Worm (Caenorhabditis elegans): Measurements from ENCODE around the gene ZK185.2.
A peak's percentile ranks its signal among the peaks of the same experiment; 100 is the strongest.

The ZK185.2 gene

DNA sequence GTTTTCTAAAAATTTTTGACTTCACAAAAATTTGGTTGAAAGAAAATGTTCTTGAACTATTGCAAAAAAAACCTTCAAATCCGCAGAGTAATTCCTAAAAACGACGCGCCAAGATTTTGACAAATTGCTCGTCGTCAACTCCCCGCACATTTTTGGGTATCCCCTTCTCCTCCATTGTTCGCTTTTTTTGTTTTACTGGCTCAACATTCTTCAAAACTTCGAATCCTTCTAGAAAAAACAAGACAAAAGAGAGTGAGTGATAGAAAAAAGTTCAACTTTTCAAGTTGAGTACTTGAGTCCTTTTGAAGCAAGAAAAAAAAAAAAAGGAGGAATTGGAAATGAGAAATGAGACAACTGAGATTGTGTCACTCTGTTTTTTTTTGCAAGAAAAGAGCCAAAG, 40.5 kb downstream of the ZK185.2 start:
- TF ChIP-seq gmeb-2 (tag; optimal IDR thresholded peaks at IDR 0.05) (no peak), lim-6 (tag; optimal IDR thresholded peaks at IDR 0.05) (no peak), ztf-16 (tag; optimal IDR thresholded peaks at IDR 0.05) (no peak), C08G9.2 (tag; optimal IDR thresholded peaks at IDR 0.05) (no peak), Y22D7AL.16 (tag; optimal IDR thresholded peaks at IDR 0.05) (no peak), hlh-13 (GFP tag; optimal IDR thresholded peaks at IDR 0.05) (no peak), tbx-2 (tag; optimal IDR thresholded peaks at IDR 0.05) (no peak), sox-4 (tag; optimal IDR thresholded peaks at IDR 0.05) (no peak), fkh-10 (GFP tag; optimal IDR thresholded peaks at IDR 0.05) (no peak), ceh-22 (tag; optimal IDR thresholded peaks at IDR 0.05) (no peak), T23F11.4 (GFP tag; optimal IDR thresholded peaks at IDR 0.05) (no peak), K09A11.1 (tag; optimal IDR thresholded peaks at IDR 0.05; ENCODE audit: insufficient read depth) (no peak), ceh-34 (tag; optimal IDR thresholded peaks at IDR 0.05) (no peak), madf-2 (tag; optimal IDR thresholded peaks at IDR 0.05) (no peak)

DNA sequence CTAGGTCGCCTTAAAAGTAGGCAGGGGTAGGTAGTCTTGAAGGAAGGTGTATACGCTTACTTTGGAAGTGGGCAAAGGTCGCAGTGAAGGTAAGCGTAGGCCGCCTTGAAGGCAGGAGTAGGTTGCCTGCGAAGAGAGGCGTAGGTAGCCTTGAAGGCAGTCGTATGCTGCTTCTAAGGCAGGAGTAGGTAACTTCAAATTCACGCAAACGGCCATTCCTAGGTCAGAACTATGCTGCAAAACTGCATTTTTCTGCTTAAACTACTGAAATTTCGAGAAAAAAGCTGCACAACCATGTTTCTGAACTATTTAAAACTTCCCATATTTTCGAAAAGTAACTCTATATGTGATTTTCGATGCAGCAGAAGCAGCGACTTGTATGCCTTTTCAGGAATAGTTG, 43.1 kb downstream of the ZK185.2 start:
- TF ChIP-seq ceh-14 (tag; optimal IDR thresholded peaks at IDR 0.05) (no peak), nhr-232 (tag; optimal IDR thresholded peaks at IDR 0.05) (no peak)

DNA sequence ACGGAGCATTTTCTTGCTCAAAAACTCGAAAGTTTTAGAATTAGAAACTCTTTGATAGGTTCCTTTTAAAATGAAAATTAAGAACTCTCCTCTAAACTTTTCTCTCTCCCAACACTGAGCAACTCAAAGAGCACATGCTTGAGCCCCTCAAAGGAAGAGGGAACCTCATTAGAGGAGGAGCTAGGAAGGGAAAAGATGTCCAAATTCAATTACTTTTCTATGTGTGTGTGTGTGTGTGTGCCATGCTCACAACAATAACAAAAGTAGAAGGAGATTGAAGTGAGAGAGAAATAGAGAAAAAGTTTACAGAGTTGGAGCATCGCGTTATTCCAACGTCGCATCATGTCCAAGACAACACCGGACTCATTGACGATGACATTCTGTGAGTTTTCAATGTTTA, 49.6 kb downstream of the ZK185.2 start:
- TF ChIP-seq sox-4 (tag; optimal IDR thresholded peaks at IDR 0.05): no peak
- no peak for TF ChIP-seq ceh-24 (tag; optimal IDR thresholded peaks at IDR 0.05)
- TF ChIP-seq ceh-6 (GFP tag; optimal IDR thresholded peaks at IDR 0.05): no peak
- no peak for TF ChIP-seq unc-3 (GFP tag; conservative IDR thresholded peaks at IDR 0.05)
- TF ChIP-seq unc-3 (tag; optimal IDR thresholded peaks at IDR 0.05): no peak
- TF ChIP-seq zip-5 (tag; optimal IDR thresholded peaks at IDR 0.05): no peak
- no peak for TF ChIP-seq sdc-2 (tag; optimal IDR thresholded peaks at IDR 0.05)
- no peak for TF ChIP-seq eyg-1 (tag; optimal IDR thresholded peaks at IDR 0.05)
- TF ChIP-seq fkh-10 (GFP tag; optimal IDR thresholded peaks at IDR 0.05): peak; percentile 62
- TF ChIP-seq T23F11.4 (GFP tag; optimal IDR thresholded peaks at IDR 0.05): no peak
- TF ChIP-seq ceh-31 (tag; optimal IDR thresholded peaks at IDR 0.05): peak; percentile 70
- no peak for TF ChIP-seq che-1 (tag; optimal IDR thresholded peaks at IDR 0.05)
- no peak for TF ChIP-seq lin-11 (tag; optimal IDR thresholded peaks at IDR 0.05)
- no peak for TF ChIP-seq K09A11.1 (tag; optimal IDR thresholded peaks at IDR 0.05; ENCODE audit: insufficient read depth)
- no peak for TF ChIP-seq unc-55 (GFP tag; optimal IDR thresholded peaks at IDR 0.05)
- TF ChIP-seq nfya-1 (tag; optimal IDR thresholded peaks at IDR 0.05): peak; percentile 17
- TF ChIP-seq rnt-1 (tag; optimal IDR thresholded peaks at IDR 0.05): no peak
- no peak for TF ChIP-seq nhr-232 (tag; optimal IDR thresholded peaks at IDR 0.05)
- no peak for TF ChIP-seq pag-3 (tag; optimal IDR thresholded peaks at IDR 0.05; ENCODE audit: borderline replicate concordance)
- no peak for TF ChIP-seq elt-2 (tag; optimal IDR thresholded peaks at IDR 0.05)
- TF ChIP-seq tbx-7 (tag; optimal IDR thresholded peaks at IDR 0.05): no peak
- no peak for TF ChIP-seq ets-4 (tag; optimal IDR thresholded peaks at IDR 0.05)
- TF ChIP-seq ttx-3 (tag; optimal IDR thresholded peaks at IDR 0.05): no peak
- TF ChIP-seq unc-42 (tag; optimal IDR thresholded peaks at IDR 0.05): peak; percentile 100
- TF ChIP-seq sox-2 (GFP tag; IDR thresholded peaks at IDR 0.05): no peak
- no peak for TF ChIP-seq pha-2 (tag; optimal IDR thresholded peaks at IDR 0.05)
- TF ChIP-seq mec-3 (tag; optimal IDR thresholded peaks at IDR 0.05; ENCODE audit: borderline replicate concordance): no peak
- TF ChIP-seq ceh-9 (tag; optimal IDR thresholded peaks at IDR 0.05): no peak
- TF ChIP-seq madf-2 (tag; optimal IDR thresholded peaks at IDR 0.05): no peak
- TF ChIP-seq pqm-1 (tag; optimal IDR thresholded peaks at IDR 0.05): no peak
- TF ChIP-seq elt-4 (tag; optimal IDR thresholded peaks at IDR 0.05): no peak
- no peak for TF ChIP-seq ceh-34 (tag; optimal IDR thresholded peaks at IDR 0.05)
- no peak for TF ChIP-seq pros-1 (tag; optimal IDR thresholded peaks at IDR 0.05)
- no peak for TF ChIP-seq lim-6 (tag; optimal IDR thresholded peaks at IDR 0.05)
- TF ChIP-seq pax-1 (tag; optimal IDR thresholded peaks at IDR 0.05): no peak
- TF ChIP-seq hlh-30 (tag; optimal IDR thresholded peaks at IDR 0.05; ENCODE audit: insufficient read depth): no peak
- TF ChIP-seq ceh-19 (GFP tag; optimal IDR thresholded peaks at IDR 0.05): no peak
- TF ChIP-seq pat-9 (tag; optimal IDR thresholded peaks at IDR 0.05): no peak
- no peak for TF ChIP-seq ceh-2 (tag; optimal IDR thresholded peaks at IDR 0.05)
- TF ChIP-seq ama-1 (optimal IDR thresholded peaks at IDR 0.05): no peak
- peak; percentile 78 for TF ChIP-seq ceh-14 (tag; optimal IDR thresholded peaks at IDR 0.05)
- no peak for TF ChIP-seq Y22D7AL.16 (tag; optimal IDR thresholded peaks at IDR 0.05)
- peak; percentile 15 for TF ChIP-seq fax-1 (tag; optimal IDR thresholded peaks at IDR 0.05)
